Worm (Caenorhabditis elegans) whole organism, late embryonic: ENCODE measurements around the gene raga-1.

Experiments
- C38D4.7 ChIP-seq: fragments of 200-800 bp; sonication (Bioruptor generic); optimal IDR thresholded peaks from 2 replicates; lab custom pipeline; 2018; ENCODE audit warnings: mild to moderate bottlenecking, missing genetic modification characterization, moderate library complexity, missing compliant biosample characterization
- K02D7.2 ChIP-seq: sonication (generic microtip); optimal IDR thresholded peaks from 2 replicates; lab custom pipeline; 2017; ENCODE audit warnings: mild to moderate bottlenecking, missing genetic modification characterization, missing compliant biosample characterization
- T23F11.4 ChIP-seq: fragments of 200-800 bp; sonication (Bioruptor generic); optimal IDR thresholded peaks from 2 replicates; lab custom pipeline; 2018; ENCODE audit warnings: mild to moderate bottlenecking, missing genetic modification characterization, missing compliant biosample characterization
- ahr-1 ChIP-seq: sonication (generic microtip); optimal IDR thresholded peaks from 2 replicates; lab custom pipeline; 2016; ENCODE audit warnings: missing genetic modification characterization, missing compliant biosample characterization
- ceh-14 ChIP-seq: sonication (generic microtip); optimal IDR thresholded peaks from 2 replicates; lab custom pipeline; 2016; ENCODE audit warnings: missing genotype, missing genetic modification characterization, missing compliant biosample characterization
- ceh-19 ChIP-seq: fragments of 200-800 bp; sonication (Bioruptor generic); optimal IDR thresholded peaks from 2 replicates; lab custom pipeline; 2018; ENCODE audit warnings: mild to moderate bottlenecking, missing genetic modification characterization, missing compliant biosample characterization
- ceh-2 ChIP-seq: sonication (generic microtip); optimal IDR thresholded peaks from 2 replicates; lab custom pipeline; 2016; ENCODE audit warnings: missing genotype, missing genetic modification characterization, missing compliant biosample characterization
- ceh-24 ChIP-seq: sonication (generic microtip); optimal IDR thresholded peaks from 2 replicates; lab custom pipeline; 2016; ENCODE audit warnings: mild to moderate bottlenecking, missing genetic modification characterization, missing compliant biosample characterization
- ceh-30 ChIP-seq: fragments of 150-350 bp; optimal IDR thresholded peaks from 2 replicates; lab custom pipeline; 2014; ENCODE audit warnings: missing biosample characterization, missing genetic modification characterization
- ceh-34 ChIP-seq: sonication (generic microtip); optimal IDR thresholded peaks from 2 replicates; lab custom pipeline; 2016; ENCODE audit warnings: mild to moderate bottlenecking, missing genetic modification characterization, missing compliant biosample characterization
- ceh-45 ChIP-seq: fragments of 200-800 bp; sonication (Bioruptor generic); IDR thresholded peaks from 2 replicates; pipeline ENCODE4 v1.3.6; 2022; ENCODE audit warnings: missing genetic modification reagents, missing genetic modification characterization, missing compliant biosample characterization
- ceh-48 ChIP-seq: sonication (generic microtip); optimal IDR thresholded peaks from 2 replicates; lab custom pipeline; 2016; ENCODE audit warnings: missing genetic modification characterization, inconsistent platforms, missing compliant biosample characterization
- ceh-9 ChIP-seq: sonication (generic microtip); optimal IDR thresholded peaks from 2 replicates; lab custom pipeline; 2016; ENCODE audit warnings: mild to moderate bottlenecking, missing genetic modification characterization, inconsistent platforms, missing compliant biosample characterization
- che-1 ChIP-seq: sonication (generic microtip); optimal IDR thresholded peaks from 2 replicates; lab custom pipeline; 2016; ENCODE audit warnings: mild to moderate bottlenecking, missing genetic modification characterization, missing compliant biosample characterization
- dmd-4 ChIP-seq: sonication (generic microtip); optimal IDR thresholded peaks from 2 replicates; lab custom pipeline; 2016; ENCODE audit warnings: borderline replicate concordance, missing genetic modification characterization, missing compliant biosample characterization
- elt-2 ChIP-seq: sonication (generic microtip); optimal IDR thresholded peaks from 2 replicates; lab custom pipeline; 2016; ENCODE audit warnings: missing genetic modification reagents, missing genetic modification characterization, missing compliant biosample characterization
- fax-1 ChIP-seq: sonication (generic microtip); optimal IDR thresholded peaks from 2 replicates; lab custom pipeline; 2016; ENCODE audit warnings: missing genotype, missing genetic modification characterization, missing compliant biosample characterization
- hlh-30 ChIP-seq: sonication (generic microtip); optimal IDR thresholded peaks from 2 replicates; lab custom pipeline; 2017; ENCODE audit warnings: antibody characterized with exemption, missing genetic modification characterization, missing compliant biosample characterization; ENCODE audit not compliant: insufficient read depth
- hlh-8 ChIP-seq: sonication (generic microtip); optimal IDR thresholded peaks from 2 replicates; lab custom pipeline; 2016; ENCODE audit warnings: missing genotype, missing genetic modification characterization, missing compliant biosample characterization
- nhr-232 ChIP-seq: sonication (generic microtip); optimal IDR thresholded peaks from 2 replicates; lab custom pipeline; 2016; ENCODE audit warnings: missing genetic modification characterization, missing compliant biosample characterization
- npax-4 ChIP-seq: sonication (generic microtip); optimal IDR thresholded peaks from 2 replicates; lab custom pipeline; 2016; ENCODE audit warnings: missing genetic modification characterization, missing compliant biosample characterization
- pag-3 ChIP-seq: sonication (generic microtip); optimal IDR thresholded peaks from 2 replicates; lab custom pipeline; 2016; ENCODE audit warnings: missing compliant biosample characterization, missing genetic modification characterization, borderline replicate concordance
- pax-1 ChIP-seq: fragments of 150-350 bp; optimal IDR thresholded peaks from 2 replicates; lab custom pipeline; 2014; ENCODE audit warnings: missing biosample characterization, missing genetic modification characterization
- pha-2 ChIP-seq: sonication (generic microtip); optimal IDR thresholded peaks from 2 replicates; lab custom pipeline; 2017; ENCODE audit warnings: mild to moderate bottlenecking, missing genetic modification characterization, missing compliant biosample characterization
- ref-2 ChIP-seq: sonication (generic microtip); optimal IDR thresholded peaks from 2 replicates; lab custom pipeline; 2016; ENCODE audit warnings: missing genetic modification characterization, missing compliant biosample characterization
- sdc-2 ChIP-seq: sonication (generic microtip); optimal IDR thresholded peaks from 2 replicates; lab custom pipeline; 2016; ENCODE audit warnings: missing genotype, missing genetic modification characterization, missing compliant biosample characterization
- tbx-2 ChIP-seq: sonication (generic microtip); optimal IDR thresholded peaks from 2 replicates; lab custom pipeline; 2016; ENCODE audit warnings: missing genetic modification characterization, missing compliant biosample characterization
- tbx-7 ChIP-seq: sonication (generic microtip); optimal IDR thresholded peaks from 2 replicates; lab custom pipeline; 2016; ENCODE audit warnings: missing genotype, missing genetic modification characterization, missing compliant biosample characterization
- unc-42 ChIP-seq: sonication (generic microtip); optimal IDR thresholded peaks from 2 replicates; lab custom pipeline; 2016; ENCODE audit warnings: missing genotype, missing genetic modification characterization, missing compliant biosample characterization
- unc-86 ChIP-seq: sonication (generic microtip); optimal IDR thresholded peaks from 2 replicates; lab custom pipeline; 2016; ENCODE audit warnings: missing genetic modification characterization, missing compliant biosample characterization
- zip-5 ChIP-seq: sonication (generic microtip); optimal IDR thresholded peaks from 2 replicates; lab custom pipeline; 2016; ENCODE audit warnings: missing genetic modification characterization, missing compliant biosample characterization
- ztf-16 ChIP-seq: sonication (generic microtip); optimal IDR thresholded peaks from 2 replicates; lab custom pipeline; 2017; ENCODE audit warnings: missing genetic modification characterization, missing compliant biosample characterization

Gene raga-1

DNA sequence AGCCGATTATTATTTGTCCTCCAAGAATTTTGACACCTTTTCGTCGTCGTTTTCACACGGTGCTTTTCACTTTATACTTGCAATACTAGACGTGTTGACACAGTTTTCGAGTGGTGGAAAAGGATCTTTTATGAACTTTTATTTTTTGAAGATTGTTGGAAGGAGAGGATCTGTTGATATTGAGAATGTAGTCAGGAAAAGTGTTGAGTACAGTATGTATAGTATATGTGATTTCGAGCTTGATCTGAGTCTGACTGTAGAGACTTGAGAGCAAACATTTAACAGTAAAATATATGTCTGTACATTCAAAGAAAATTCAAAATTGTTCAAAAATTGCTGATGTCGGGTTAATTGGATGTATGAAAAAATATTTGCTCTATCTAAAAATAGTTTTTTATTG is 35.0 kb downstream of the raga-1 start:
- TF ChIP-seq ceh-45 (GFP tag; lab: Robert Waterston, UW): no peak
- no peak for TF ChIP-seq hlh-30 (tag; lab: Kevin White, UChicago)
- no peak for TF ChIP-seq pax-1 (tag; lab: Kevin White, UChicago)
- no peak for TF ChIP-seq nhr-232
- no peak for TF ChIP-seq dmd-4 (tag; lab: Kevin White, UChicago)
- no peak for TF ChIP-seq ceh-14 (tag; lab: Kevin White, UChicago)
- TF ChIP-seq pha-2: no peak
- TF ChIP-seq ceh-2 (tag; lab: Kevin White, UChicago): no peak
- TF ChIP-seq ceh-34 (tag; lab: Kevin White, UChicago): no peak
- TF ChIP-seq tbx-7 (tag; lab: Kevin White, UChicago): no peak
- no peak for TF ChIP-seq zip-5 (tag; lab: Kevin White, UChicago)
- no peak for TF ChIP-seq ceh-19 (GFP tag; lab: Kevin White, UChicago)
- TF ChIP-seq che-1 (tag; lab: Kevin White, UChicago): no peak

ce11 chrII:11336640-11337241 is 35.6 kb downstream of the raga-1 start:
- TF ChIP-seq hlh-8 (tag; lab: Kevin White, UChicago): no peak
- no peak for TF ChIP-seq pax-1 (tag; lab: Kevin White, UChicago)
- TF ChIP-seq hlh-30 (tag; lab: Kevin White, UChicago): no peak
- TF ChIP-seq sdc-2 (tag; lab: Kevin White, UChicago): no peak
- TF ChIP-seq tbx-7 (tag; lab: Kevin White, UChicago): no peak
- no peak for TF ChIP-seq unc-86 (tag; lab: Kevin White, UChicago)
- no peak for TF ChIP-seq T23F11.4 (GFP tag; lab: Kevin White, UChicago)
- no peak for TF ChIP-seq elt-2 (tag; lab: Kevin White, UChicago)
- TF ChIP-seq npax-4 (tag; lab: Kevin White, UChicago): no peak
- no peak for TF ChIP-seq fax-1 (tag; lab: Kevin White, UChicago)
- no peak for TF ChIP-seq tbx-2 (tag; lab: Kevin White, UChicago)
- no peak for TF ChIP-seq ref-2 (tag; lab: Kevin White, UChicago)

DNA sequence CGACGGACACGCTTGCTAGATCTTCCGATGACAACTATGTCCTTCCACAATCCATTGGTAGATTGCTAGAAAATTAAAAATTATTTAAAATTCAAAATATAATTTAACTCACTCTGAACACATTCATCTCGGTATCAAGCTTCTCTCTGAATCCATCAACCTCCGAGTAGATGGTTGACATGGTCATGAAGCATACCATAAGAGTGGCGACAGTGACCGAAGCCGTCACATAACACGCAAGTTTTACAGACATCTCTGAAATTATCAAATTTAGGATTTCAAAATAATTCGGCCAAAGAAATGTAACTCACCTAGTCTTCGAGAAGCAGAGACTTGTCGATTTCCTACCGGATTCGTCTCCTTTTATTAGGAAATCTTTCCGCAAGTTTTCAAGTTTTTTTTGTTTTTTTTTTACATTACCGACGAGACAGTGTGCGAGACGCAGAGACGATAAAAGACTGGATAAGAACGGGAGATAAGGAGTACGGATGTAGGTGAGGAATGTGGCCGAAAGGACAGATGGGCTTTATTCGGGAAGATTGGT is 36.4 kb downstream of the raga-1 start, which contains the start of gene sqt-1:
Gene sqt-1 (minus strand): TSS at position 341 of the 544 bp plus-strand sequence.
- TF ChIP-seq C38D4.7 (GFP tag; lab: Kevin White, UChicago): no peak

DNA sequence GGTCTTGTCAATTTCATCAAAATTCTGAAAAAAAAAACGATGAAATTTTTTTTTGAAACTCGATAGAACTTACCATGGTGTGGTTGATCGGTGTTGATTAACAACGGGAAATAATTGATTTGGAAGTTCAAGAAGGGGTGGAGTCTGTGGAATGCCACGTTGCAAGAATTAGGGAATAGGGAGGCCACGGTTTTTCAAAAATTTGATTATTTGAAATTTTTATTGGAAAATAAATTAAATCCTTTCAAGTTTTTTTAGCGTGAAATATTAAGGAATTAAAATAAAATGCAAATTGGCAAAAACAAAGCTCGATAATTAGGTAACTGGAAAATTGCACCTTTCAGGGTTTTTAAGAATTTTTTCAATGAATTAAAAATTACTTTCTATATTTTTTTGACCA is 38.3 kb downstream of the raga-1 start, which contains the start of gene rmd-3:
Gene rmd-3 (minus strand): TSS at position 101 of the 400 bp plus-strand sequence.
- TF ChIP-seq ceh-30 (no peak), ceh-24 (tag; lab: Kevin White, UChicago) (no peak), pag-3 (tag; lab: Kevin White, UChicago) (no peak), tbx-2 (tag; lab: Kevin White, UChicago) (no peak), ceh-48 (tag; lab: Kevin White, UChicago) (no peak), ceh-9 (tag; lab: Kevin White, UChicago) (no peak), hlh-30 (tag; lab: Kevin White, UChicago) (no peak), unc-42 (tag; lab: Kevin White, UChicago) (no peak)

- no peak for TF ChIP-seq pax-1 (tag; lab: Kevin White, UChicago)
- no peak for TF ChIP-seq hlh-30 (tag; lab: Kevin White, UChicago)
- TF ChIP-seq che-1 (tag; lab: Kevin White, UChicago): no peak
- no peak for TF ChIP-seq ztf-16 (tag; lab: Kevin White, UChicago)
- TF ChIP-seq pha-2: no peak
- TF ChIP-seq ceh-48 (tag; lab: Kevin White, UChicago): peak; percentile 2
- TF ChIP-seq K02D7.2 (tag; lab: Kevin White, UChicago): no peak
- no peak for TF ChIP-seq ahr-1 (tag; lab: Kevin White, UChicago)
These were observed 42.2 kb downstream of the raga-1 start, which contains the start of gene lgc-20 for ce11 chrII:11343300-11343869. lgc-20 (minus strand) TSS chrII:11343610.
